Worm (Caenorhabditis elegans) whole organism, L1 larva: ENCODE results near the gene ccdc-47.

Experiments
- aly-2 ChIP-seq: fragments of 150-350 bp; optimal IDR thresholded peaks from 2 replicates; lab custom pipeline; 2014; ENCODE audit warnings: missing biosample characterization, missing genetic modification characterization
- zag-1 ChIP-seq: fragments of 150-350 bp; optimal IDR thresholded peaks from 2 replicates; lab custom pipeline; 2014; ENCODE audit warnings: missing biosample characterization, missing genetic modification characterization

- TF ChIP-seq zag-1 (no peak), aly-2 (tag; lab: Kevin White, UChicago) (no peak)
Measured at ce11 chrIII:3952058-3952457, 35.3 kb downstream of the ccdc-47 start.
